Fruit fly (Drosophila melanogaster): Measurements from ENCODE around the gene CG31704.

Gene CG31704

DNA sequence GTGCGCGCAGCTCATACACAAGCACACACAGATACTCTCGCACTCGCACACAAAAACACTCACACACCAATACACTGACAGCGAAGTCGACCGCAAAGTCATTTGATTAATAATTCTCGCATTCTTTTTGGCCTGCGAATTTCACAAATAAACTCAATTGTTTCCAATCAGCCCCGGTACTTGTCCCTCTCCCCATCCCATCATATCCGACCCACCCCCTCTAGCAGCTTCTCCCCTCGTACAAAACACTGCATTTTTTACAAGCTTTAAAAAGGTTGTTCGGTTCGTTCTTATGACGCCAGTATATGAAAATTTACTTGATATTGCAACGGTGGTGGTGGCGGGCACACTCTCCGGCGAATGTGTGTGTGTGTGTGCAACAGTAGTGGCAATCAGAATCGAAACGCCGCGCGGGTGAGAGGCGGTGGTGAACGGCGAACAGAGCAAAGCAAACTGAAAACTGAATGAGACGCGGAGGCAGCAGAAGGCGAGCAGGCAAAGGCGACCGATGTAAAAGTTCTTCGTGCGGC, 32.7 kb upstream of the CG31704 start (continued):
- TF ChIP-seq Spps (tag; optimal IDR thresholded peaks at IDR 0.05), result no peak
- TF ChIP-seq Chrac-16 (GFP tag; optimal IDR thresholded peaks at IDR 0.05), result no peak
- no peak for TF ChIP-seq salm (tag; optimal IDR thresholded peaks at IDR 0.05)
- peak; percentile 57 for TF ChIP-seq Hmr (GFP tag; optimal IDR thresholded peaks at IDR 0.05)
- TF ChIP-seq nau (GFP tag; optimal IDR thresholded peaks at IDR 0.05), result no peak
- TF ChIP-seq hkb (optimal IDR thresholded peaks at IDR 0.05), result no peak
- no peak for TF ChIP-seq hkb (GFP tag; IDR thresholded peaks at IDR 0.05)
- TF ChIP-seq ind (GFP tag; optimal IDR thresholded peaks at IDR 0.05), result no peak
- TF ChIP-seq hth (optimal IDR thresholded peaks at IDR 0.05), result no peak
- TF ChIP-seq D (optimal IDR thresholded peaks at IDR 0.05), result no peak
- TF ChIP-seq D (GFP tag; optimal IDR thresholded peaks at IDR 0.05), result no peak
- no peak for TF ChIP-seq pfk (GFP tag; optimal IDR thresholded peaks at IDR 0.05)
- TF ChIP-seq so (GFP tag; IDR thresholded peaks at IDR 0.05), result peak; percentile 65; the same call in 2 of the 3 replicates
- no peak for TF ChIP-seq CG17912 (GFP tag; optimal IDR thresholded peaks at IDR 0.05)
- TF ChIP-seq Dek (tag; optimal IDR thresholded peaks at IDR 0.05), result peak; percentile 27
- TF ChIP-seq pan (optimal IDR thresholded peaks at IDR 0.05), result no peak
- no peak for TF ChIP-seq pan (GFP tag; optimal IDR thresholded peaks at IDR 0.05 in 1 of 2, IDR thresholded peaks at IDR 0.05 in 1 of 2)
- no peak for TF ChIP-seq CG33557 (GFP tag; optimal IDR thresholded peaks at IDR 0.05)
- peak; percentile 18 for TF ChIP-seq mam (GFP tag; optimal IDR thresholded peaks at IDR 0.05)
- TF ChIP-seq CG17802 (tag; optimal IDR thresholded peaks at IDR 0.05), result no peak
- no peak for TF ChIP-seq dati (GFP tag; IDR thresholded peaks at IDR 0.05)
- TF ChIP-seq CG12071 (GFP tag; optimal IDR thresholded peaks at IDR 0.05), result peak; percentile 52
- TF ChIP-seq sd (tag; optimal IDR thresholded peaks at IDR 0.05), result peak; percentile 84
- no peak for TF ChIP-seq vnd (GFP tag; IDR thresholded peaks at IDR 0.05; ENCODE audit: partially characterized antibody)
- no peak for TF ChIP-seq danr (GFP tag; IDR thresholded peaks at IDR 0.05)
- TF ChIP-seq PHDP (tag; optimal IDR thresholded peaks at IDR 0.05), result no peak
- no peak for TF ChIP-seq Eip74EF (GFP tag; optimal IDR thresholded peaks at IDR 0.05)
- TF ChIP-seq fd96Cb (tag; optimal IDR thresholded peaks at IDR 0.05), result no peak
- no peak for TF ChIP-seq CG12236 (GFP tag; optimal IDR thresholded peaks at IDR 0.05)
- TF ChIP-seq bbx (GFP tag; IDR thresholded peaks at IDR 0.05; ENCODE audit: partially characterized antibody), result peak; percentile 47
- peak; percentile 25 for TF ChIP-seq pzg (GFP tag; optimal IDR thresholded peaks at IDR 0.05)
- no peak for TF ChIP-seq dimm (GFP tag; IDR thresholded peaks at IDR 0.05)
- no peak for TF ChIP-seq ase (GFP tag; IDR thresholded peaks at IDR 0.05)
- no peak for TF ChIP-seq CTCF (GFP tag; optimal IDR thresholded peaks at IDR 0.05)
- no peak for TF ChIP-seq CG10462 (GFP tag; optimal IDR thresholded peaks at IDR 0.05)
- TF ChIP-seq CG10147 (GFP tag; optimal IDR thresholded peaks at IDR 0.05), result no peak
- no peak for TF ChIP-seq Dad (GFP tag; optimal IDR thresholded peaks at IDR 0.05)
- TF ChIP-seq inv (GFP tag; IDR thresholded peaks at IDR 0.05; ENCODE audit: partially characterized antibody), result peak; percentile 23; the same call in 1 of the 2 replicates
- peak; percentile 61 for TF ChIP-seq HmgD (GFP tag; optimal IDR thresholded peaks at IDR 0.05)
- TF ChIP-seq CG11696 (GFP tag; IDR thresholded peaks at IDR 0.05), result no peak
- no peak for TF ChIP-seq crp (GFP tag; optimal IDR thresholded peaks at IDR 0.05)
- TF ChIP-seq MBD-R2 (GFP tag; IDR thresholded peaks at IDR 0.05), result peak; percentile 31; the same call in 1 of the 2 replicates
- TF ChIP-seq Sry-β (GFP tag; optimal IDR thresholded peaks at IDR 0.05), result no peak
- no peak for TF ChIP-seq CG11723 (GFP tag; optimal IDR thresholded peaks at IDR 0.05)
- TF ChIP-seq Tbp (GFP tag; optimal IDR thresholded peaks at IDR 0.05), result no peak
- no peak for TF ChIP-seq CG5180 (GFP tag; optimal IDR thresholded peaks at IDR 0.05)
- no peak for TF ChIP-seq CG8388 (GFP tag; optimal IDR thresholded peaks at IDR 0.05)
- TF ChIP-seq Fer1 (GFP tag; optimal IDR thresholded peaks at IDR 0.05), result no peak
- TF ChIP-seq CG6854 (GFP tag; optimal IDR thresholded peaks at IDR 0.05), result no peak
- peak; percentile 53; the same call in 1 of the 2 replicates for TF ChIP-seq amos (GFP tag; IDR thresholded peaks at IDR 0.05; ENCODE audit: partially characterized antibody)
- TF ChIP-seq Lim3 (GFP tag; IDR thresholded peaks at IDR 0.05), result no peak
